Fruit fly (Drosophila melanogaster): ENCODE results near the gene CG31637.

DNA sequence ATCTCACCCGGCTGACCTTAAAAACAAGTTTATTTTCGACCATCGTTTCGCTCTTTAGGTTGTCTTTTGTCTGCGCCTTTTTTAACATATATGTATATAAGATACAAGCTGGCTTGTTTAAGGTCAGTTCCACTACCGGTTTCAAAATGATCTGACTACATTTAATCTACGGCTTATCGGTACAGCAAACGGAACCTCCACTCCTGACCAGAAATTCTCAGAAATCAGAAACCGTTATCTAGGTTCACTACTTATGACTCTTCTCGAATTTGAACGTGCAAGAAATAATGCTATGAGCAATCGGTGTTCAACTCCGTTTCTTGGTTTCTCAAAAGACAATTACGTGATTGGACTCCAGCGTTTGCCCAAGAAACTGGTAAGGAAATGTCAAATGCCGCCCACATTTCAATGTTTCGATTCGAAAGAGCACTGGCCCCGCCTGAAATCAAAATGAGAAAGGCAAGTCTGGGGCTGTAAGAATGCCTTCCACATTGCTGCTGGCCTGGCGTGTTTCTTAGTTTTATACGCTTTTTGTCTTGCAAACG lies 28.3 kb upstream of the CG31637 start:
- TF ChIP-seq ovo (GFP tag; optimal IDR thresholded peaks at IDR 0.05) = no peak
- no peak for TF ChIP-seq CG7045 (GFP tag; optimal IDR thresholded peaks at IDR 0.05)
- TF ChIP-seq Clk (GFP tag; optimal IDR thresholded peaks at IDR 0.05) = no peak
- no peak for TF ChIP-seq kay (GFP tag; ENCODE audit: borderline replicate concordance)
- TF ChIP-seq pad (GFP tag; optimal IDR thresholded peaks at IDR 0.05) = no peak
- no peak for TF ChIP-seq Mnt (GFP tag; optimal IDR thresholded peaks at IDR 0.05)
- no peak for TF ChIP-seq CG11617 (GFP tag; optimal IDR thresholded peaks at IDR 0.05)
- no peak for TF ChIP-seq CG1620 (GFP tag; optimal IDR thresholded peaks at IDR 0.05)
- TF ChIP-seq cic (GFP tag; optimal IDR thresholded peaks at IDR 0.05) = no peak
- no peak for TF ChIP-seq bab1 (GFP tag; optimal IDR thresholded peaks at IDR 0.05)
- TF ChIP-seq CG5204 (GFP tag; optimal IDR thresholded peaks at IDR 0.05) = no peak
- no peak for TF ChIP-seq CG7101 (tag; optimal IDR thresholded peaks at IDR 0.05)
- TF ChIP-seq CG14711 (tag; optimal IDR thresholded peaks at IDR 0.05) = no peak
- no peak for TF ChIP-seq CG33017 (tag; optimal IDR thresholded peaks at IDR 0.05)
